Worm (Caenorhabditis elegans) whole organism, L4 larva: ENCODE data around the gene cpt-1.

ENCODE experiments used
- F26F4.8 ChIP-seq: fragments of 200-800 bp; sonication (Bioruptor generic); conservative IDR thresholded peaks from 2 replicates; pipeline ENCODE4 v1.3.6; 2022; ENCODE audit warnings: missing genetic modification characterization, missing compliant biosample characterization
- F49E8.2 ChIP-seq: sonication (generic microtip); optimal IDR thresholded peaks from 2 replicates; lab custom pipeline; 2016; ENCODE audit warnings: missing compliant biosample characterization, mild to moderate bottlenecking, missing genetic modification characterization, borderline replicate concordance
- R02D3.7 ChIP-seq: fragments of 150-350 bp; sonication (generic microtip); optimal IDR thresholded peaks from 3 replicates; lab custom pipeline; 2014; ENCODE audit warnings: missing biosample characterization, missing genetic modification characterization
- T20F7.1 ChIP-seq: fragments of 200-800 bp; sonication (Bioruptor generic); optimal IDR thresholded peaks from 2 replicates; lab custom pipeline; 2018; ENCODE audit warnings: mild to moderate bottlenecking, missing genetic modification characterization, missing compliant biosample characterization
- T26A8.4 ChIP-seq: fragments of 200-800 bp; sonication (Bioruptor generic); IDR thresholded peaks from 2 replicates; pipeline ENCODE4 v1.3.6; 2022; ENCODE audit warnings: missing genetic modification characterization, missing compliant biosample characterization
- Y48G9A.11 ChIP-seq: fragments of 200-800 bp; sonication (Bioruptor generic); IDR thresholded peaks from 2 replicates; pipeline ENCODE4 v1.3.6; 2022; ENCODE audit warnings: missing genetic modification reagents, missing genetic modification characterization, missing compliant biosample characterization
- Y75B8A.6 ChIP-seq: fragments of 200-800 bp; sonication (Bioruptor generic); IDR thresholded peaks from 2 replicates; pipeline ENCODE4 v1.3.6; 2022; ENCODE audit warnings: missing genetic modification reagents, missing genetic modification characterization, missing compliant biosample characterization
- aha-1 ChIP-seq: fragments of 150-350 bp; peaks from one replicate; lab custom pipeline; 2014; ENCODE audit warnings: missing biosample characterization, missing genetic modification characterization
- ama-1 ChIP-seq: fragments of 150-350 bp; optimal IDR thresholded peaks from 2 replicates; lab custom pipeline; 2014; ENCODE audit warnings: inconsistent platforms, mixed read lengths
- ceh-20 ChIP-seq: fragments of 200-800 bp; sonication (Bioruptor generic); IDR thresholded peaks from 2 replicates; pipeline ENCODE4 v1.3.6; 2022; ENCODE audit warnings: missing genetic modification reagents, missing genetic modification characterization, missing compliant biosample characterization
- ceh-62 ChIP-seq: sonication (generic microtip); optimal IDR thresholded peaks from 2 replicates; lab custom pipeline; 2017; ENCODE audit warnings: missing biosample characterization, missing genetic modification characterization
- ceh-82 ChIP-seq: sonication (generic microtip); optimal IDR thresholded peaks from 2 replicates; lab custom pipeline; 2017; ENCODE audit warnings: missing biosample characterization, missing genetic modification characterization
- daf-12 ChIP-seq: fragments of 150-350 bp; optimal IDR thresholded peaks from 2 replicates; lab custom pipeline; 2014; ENCODE audit warnings: missing biosample characterization, missing genetic modification reagents, missing genetic modification characterization
- dmd-8 ChIP-seq: fragments of 200-800 bp; sonication (Bioruptor generic); IDR thresholded peaks from 2 replicates; pipeline ENCODE4 v1.3.6; 2022; ENCODE audit warnings: missing genetic modification characterization, missing compliant biosample characterization
- egl-27 ChIP-seq: sonication (generic microtip); optimal IDR thresholded peaks from 3 replicates; lab custom pipeline; 2017; ENCODE audit warnings: missing biosample characterization, missing genetic modification reagents, missing genetic modification characterization
- hif-1 ChIP-seq, 2 experiments: sonication (generic microtip); optimal IDR thresholded peaks; 2 replicates each; lab custom pipeline; 2016 to 2017; ENCODE audit warnings: missing compliant biosample characterization in 2 of 2, missing genetic modification characterization in 2 of 2, missing genetic modification reagents in 2 of 2, missing genotype in 2 of 2, mild to moderate bottlenecking in 1 of 2
- hlh-30 ChIP-seq: sonication (generic microtip); optimal IDR thresholded peaks from 2 replicates; lab custom pipeline; 2017; ENCODE audit warnings: antibody characterized with exemption, mild to moderate bottlenecking, missing genetic modification characterization, missing compliant biosample characterization; ENCODE audit not compliant: insufficient read depth
- hmg-1.1 ChIP-seq: fragments of 200-800 bp; sonication (Bioruptor generic); IDR thresholded peaks from 2 replicates; pipeline ENCODE4 v1.3.6; 2022; ENCODE audit warnings: missing genetic modification reagents, missing genetic modification characterization, missing compliant biosample characterization
- jun-1 ChIP-seq: fragments of 150-350 bp; optimal IDR thresholded peaks from 2 replicates; lab custom pipeline; 2014; ENCODE audit warnings: missing biosample characterization, missing genetic modification reagents, missing genetic modification characterization
- lin-1 ChIP-seq: fragments of 200-800 bp; sonication (Bioruptor generic); IDR thresholded peaks from 2 replicates; pipeline ENCODE4 v1.3.6; 2022; ENCODE audit warnings: missing genetic modification reagents, missing genetic modification characterization, missing compliant biosample characterization
- lin-39 ChIP-seq: fragments of 150-350 bp; optimal IDR thresholded peaks from 2 replicates; lab custom pipeline; 2014; ENCODE audit warnings: missing biosample characterization, missing genetic modification reagents, missing genetic modification characterization
- lir-3 ChIP-seq: sonication (generic microtip); optimal IDR thresholded peaks from 2 replicates; lab custom pipeline; 2016; ENCODE audit warnings: mild to moderate bottlenecking, missing genetic modification characterization, missing compliant biosample characterization
- madf-5 ChIP-seq, 2 experiments: fragments of 200-800 bp; sonication (Bioruptor generic); IDR thresholded peaks; 2 replicates each; pipeline ENCODE4 v1.3.6; 2022; ENCODE audit warnings: missing compliant biosample characterization in 2 of 2, missing genetic modification characterization in 2 of 2
- madf-9 ChIP-seq: fragments of 200-800 bp; sonication (Bioruptor generic); conservative IDR thresholded peaks from 2 replicates; pipeline ENCODE4 v1.3.6; 2022; ENCODE audit warnings: missing genetic modification reagents, missing genetic modification characterization, missing compliant biosample characterization
- mdt-29 ChIP-seq: fragments of 200-800 bp; sonication (Bioruptor generic); IDR thresholded peaks from 2 replicates; pipeline ENCODE4 v1.3.6; 2022; ENCODE audit warnings: missing genetic modification reagents, missing genetic modification characterization, missing compliant biosample characterization
- nhr-10 ChIP-seq: fragments of 150-350 bp; optimal IDR thresholded peaks from 2 replicates; lab custom pipeline; 2014; ENCODE audit warnings: missing biosample characterization, missing genetic modification characterization
- nhr-102 ChIP-seq: sonication (generic microtip); optimal IDR thresholded peaks from 2 replicates; lab custom pipeline; 2016; ENCODE audit warnings: mild to moderate bottlenecking, missing genetic modification characterization, moderate library complexity, missing compliant biosample characterization
- nhr-25 ChIP-seq: sonication (generic microtip); optimal IDR thresholded peaks from 2 replicates; lab custom pipeline; 2017; ENCODE audit warnings: missing genetic modification characterization, mild to moderate bottlenecking, missing compliant biosample characterization, antibody characterized with exemption, moderate library complexity, borderline replicate concordance; ENCODE audit not compliant: insufficient read depth
- pha-4 ChIP-seq, 2 experiments: fragments of 150-350 bp in 1 of 2; fragments of 200-800 bp in 1 of 2; sonication (Bioruptor generic) in 1 of 2; IDR thresholded peaks in 1 of 2; optimal IDR thresholded peaks in 1 of 2; 2 replicates each; pipeline versions ENCODE4 v1.3.6 to Lab custom; 2014 to 2022; ENCODE audit warnings: missing genetic modification characterization in 2 of 2, missing genetic modification reagents in 2 of 2, missing biosample characterization in 1 of 2, missing compliant biosample characterization in 1 of 2
- rbr-2 ChIP-seq: sonication (generic microtip); optimal IDR thresholded peaks from 2 replicates; lab custom pipeline; 2016; ENCODE audit warnings: missing genotype, missing genetic modification characterization, missing compliant biosample characterization
- snpc-1.2 ChIP-seq: fragments of 200-800 bp; sonication (Bioruptor generic); IDR thresholded peaks from 2 replicates; pipeline ENCODE4 v1.3.6; 2022; ENCODE audit warnings: missing genetic modification reagents, missing genetic modification characterization, missing compliant biosample characterization
- spr-1 ChIP-seq: sonication (generic microtip); optimal IDR thresholded peaks from 2 replicates; lab custom pipeline; 2016; ENCODE audit warnings: mild to moderate bottlenecking, missing genetic modification characterization, missing compliant biosample characterization
- tra-1 ChIP-seq: fragments of 200-800 bp; sonication (Bioruptor generic); IDR thresholded peaks from 2 replicates; pipeline ENCODE4 v1.3.6; 2022; ENCODE audit warnings: missing genetic modification reagents, missing genetic modification characterization, missing compliant biosample characterization
- unc-39 ChIP-seq: sonication (generic microtip); optimal IDR thresholded peaks from 2 replicates; lab custom pipeline; 2017; ENCODE audit warnings: missing biosample characterization, missing genetic modification characterization
- unc-62 ChIP-seq, 3 experiments: fragments of 150-350 bp in 1 of 3; sonication (generic microtip); optimal IDR thresholded peaks in 2 of 3; peaks in 1 of 3; 1 replicate in 1 of 3; 2 replicates in 2 of 3; lab custom pipeline; 2014 to 2017; ENCODE audit warnings: missing biosample characterization in 3 of 3, missing genetic modification characterization in 3 of 3, missing genetic modification reagents in 3 of 3, missing genotype in 1 of 3
- vab-7 ChIP-seq: fragments of 200-800 bp; sonication (Bioruptor generic); IDR thresholded peaks from 2 replicates; pipeline ENCODE4 v1.3.6; 2022; ENCODE audit warnings: missing genetic modification reagents, missing genetic modification characterization, missing compliant biosample characterization
- zfp-2 ChIP-seq: sonication (generic microtip); optimal IDR thresholded peaks from 2 replicates; lab custom pipeline; 2016; ENCODE audit warnings: mild to moderate bottlenecking, missing genetic modification characterization, missing compliant biosample characterization
- zfp-3 ChIP-seq: fragments of 200-800 bp; sonication (Bioruptor generic); conservative IDR thresholded peaks from 2 replicates; pipeline ENCODE4 v1.3.6; 2022; ENCODE audit warnings: missing genetic modification reagents, missing genetic modification characterization, missing compliant biosample characterization
- ztf-11 ChIP-seq: fragments of 150-350 bp; optimal IDR thresholded peaks from 2 replicates; lab custom pipeline; 2014; ENCODE audit warnings: missing biosample characterization, missing genetic modification characterization

cpt-1 gene

ce11 chrII:12805765-12806384, 9.6 kb upstream of the cpt-1 start (continued):
- TF ChIP-seq F49E8.2 (tag; lab: Kevin White, UChicago) = no peak
- peak; percentile 53 for TF ChIP-seq rbr-2 (tag; lab: Kevin White, UChicago)
- no peak for TF ChIP-seq F26F4.8 (GFP tag; lab: Robert Waterston, UW)
- TF ChIP-seq ceh-20 = no peak
- TF ChIP-seq ceh-82 = no peak
- no peak for TF ChIP-seq lir-3 (tag; lab: Kevin White, UChicago)
- TF ChIP-seq nhr-25 (tag; lab: Kevin White, UChicago) = no peak
- TF ChIP-seq spr-1 (tag; lab: Kevin White, UChicago) = no peak
- no peak for TF ChIP-seq ztf-11 (tag; lab: Kevin White, UChicago)
- no peak for TF ChIP-seq madf-5 (GFP tag; IDR thresholded peaks at IDR 0.05; lab: Robert Waterston, UW)
- peak; percentile 74 for TF ChIP-seq hmg-1.1 (GFP tag; lab: Robert Waterston, UW)
- TF ChIP-seq snpc-1.2 (GFP tag; lab: Robert Waterston, UW) = no peak
- TF ChIP-seq unc-39 = no peak
- no peak for TF ChIP-seq ceh-62 (tag; lab: Kevin White, UChicago)
- TF ChIP-seq pha-4 (GFP tag; IDR thresholded peaks at IDR 0.05; lab: Robert Waterston, UW) = no peak; the same call in 1 of the 2 replicates
- no peak for TF ChIP-seq pha-4 (tag; optimal IDR thresholded peaks at IDR 0.05; lab: Kevin White, UChicago)
- no peak for TF ChIP-seq jun-1
- TF ChIP-seq daf-12 (tag; lab: Kevin White, UChicago) = no peak
- TF ChIP-seq unc-62 (GFP tag; optimal IDR thresholded peaks at IDR 0.05 in 1 of 2; lab: Kevin White, UChicago) = peak in 1 of 2 experiments; percentile 83
- no peak for TF ChIP-seq unc-62 (tag; optimal IDR thresholded peaks at IDR 0.05; lab: Kevin White, UChicago)
- TF ChIP-seq nhr-102 (tag; lab: Kevin White, UChicago) = no peak
- TF ChIP-seq vab-7 (GFP tag; lab: Robert Waterston, UW) = peak; percentile 49; the same call in 1 of the 2 replicates
- peak; percentile 47 for TF ChIP-seq hlh-30 (tag; lab: Kevin White, UChicago)
- no peak for TF ChIP-seq T20F7.1 (GFP tag; lab: Kevin White, UChicago)
- TF ChIP-seq Y75B8A.6 (GFP tag; lab: Robert Waterston, UW) = no peak
- no peak for TF ChIP-seq nhr-10 (tag; lab: Kevin White, UChicago)
- TF ChIP-seq tra-1 (GFP tag; lab: Robert Waterston, UW) = no peak
- TF ChIP-seq lin-1 (GFP tag; lab: Robert Waterston, UW) = no peak
- no peak for TF ChIP-seq hif-1 (tag; optimal IDR thresholded peaks at IDR 0.05; lab: Kevin White, UChicago)
- no peak for TF ChIP-seq madf-9 (GFP tag; lab: Robert Waterston, UW)
- peak; percentile 58 for TF ChIP-seq aha-1
- no peak for TF ChIP-seq lin-39
- TF ChIP-seq egl-27 (tag; lab: Kevin White, UChicago) = no peak
- TF ChIP-seq zfp-3 (GFP tag; lab: Robert Waterston, UW) = no peak
- no peak for TF ChIP-seq mdt-29 (GFP tag; lab: Robert Waterston, UW)
- TF ChIP-seq ama-1 (lab: Kevin White, UChicago) = no peak
- TF ChIP-seq dmd-8 (GFP tag; lab: Robert Waterston, UW) = no peak
- TF ChIP-seq Y48G9A.11 (GFP tag; lab: Robert Waterston, UW) = no peak
- no peak for TF ChIP-seq zfp-2 (tag; lab: Kevin White, UChicago)
- no peak for TF ChIP-seq T26A8.4 (GFP tag; lab: Robert Waterston, UW)
- no peak for TF ChIP-seq R02D3.7 (tag; lab: Kevin White, UChicago)
- TF ChIP-seq, all 104 proteins: peak for 25
